Worm (Caenorhabditis elegans) whole organism, midembryonic: ENCODE data around the gene bus-12.

Experiments
- T22C8.4 ChIP-seq: fragments of 200-800 bp; sonication (Bioruptor generic); IDR thresholded peaks from 2 replicates; pipeline ENCODE4 v1.3.6; 2022; ENCODE audit warnings: missing genetic modification characterization, missing compliant biosample characterization
- flt-1 ChIP-seq: fragments of 200-800 bp; sonication (Bioruptor generic); IDR thresholded peaks from 2 replicates; pipeline ENCODE4 v1.3.6; 2022; ENCODE audit warnings: missing genetic modification characterization, missing compliant biosample characterization
- klf-2 ChIP-seq: fragments of 200-800 bp; sonication (Bioruptor generic); conservative IDR thresholded peaks from 2 replicates; pipeline ENCODE4 v1.3.6; 2022; ENCODE audit warnings: missing genetic modification reagents, missing genetic modification characterization, missing compliant biosample characterization
- ref-1 ChIP-seq: fragments of 200-800 bp; sonication (Bioruptor generic); conservative IDR thresholded peaks from 2 replicates; pipeline ENCODE4 v1.3.6; 2022; ENCODE audit warnings: missing genetic modification reagents, missing genetic modification characterization, missing compliant biosample characterization
- tab-1 ChIP-seq: fragments of 200-800 bp; sonication (Bioruptor generic); IDR thresholded peaks from 2 replicates; pipeline ENCODE4 v1.3.6; 2022; ENCODE audit warnings: missing genetic modification characterization, missing compliant biosample characterization
- ztf-23 ChIP-seq: fragments of 200-800 bp; sonication (Bioruptor generic); IDR thresholded peaks from 2 replicates; pipeline ENCODE4 v1.3.6; 2022; ENCODE audit warnings: missing genetic modification reagents, missing genetic modification characterization, missing compliant biosample characterization
- ztf-29 ChIP-seq: fragments of 200-800 bp; sonication (Bioruptor generic); IDR thresholded peaks from 2 replicates; pipeline ENCODE4 v1.3.6; 2022; ENCODE audit warnings: missing genetic modification reagents, missing genetic modification characterization, missing compliant biosample characterization

- TF ChIP-seq ztf-29 (GFP tag; lab: Robert Waterston, UW) (no peak), tab-1 (GFP tag; lab: Robert Waterston, UW) (no peak), flt-1 (no peak), klf-2 (GFP tag; lab: Robert Waterston, UW) (no peak), ztf-23 (GFP tag; lab: Robert Waterston, UW) (no peak), T22C8.4 (GFP tag; lab: Robert Waterston, UW) (no peak), ref-1 (GFP tag; lab: Robert Waterston, UW) (no peak)
Observed at ce11 chrIV:13214466-13214865, 41.5 kb upstream of the bus-12 start, which contains the start of gene cho-1.
